Worm (Caenorhabditis elegans) whole organism, young adult: Measurements from ENCODE around the gene snx-13.

Experiments used
- F52B5.7 ChIP-seq: sonication (generic microtip); optimal IDR thresholded peaks from 2 replicates; lab custom pipeline; 2016; ENCODE audit warnings: mild to moderate bottlenecking, missing genetic modification characterization, missing compliant biosample characterization
- Y56A3A.18 ChIP-seq: fragments of 200-800 bp; sonication (Bioruptor generic); IDR thresholded peaks from 2 replicates; pipeline ENCODE4 v1.3.6; 2022; ENCODE audit warnings: missing genetic modification reagents, missing genetic modification characterization, missing compliant biosample characterization
- ceh-79 ChIP-seq: sonication (generic microtip); optimal IDR thresholded peaks from 2 replicates; lab custom pipeline; 2017; ENCODE audit warnings: mild to moderate bottlenecking, missing genetic modification characterization, missing compliant biosample characterization
- lsl-1 ChIP-seq: fragments of 200-800 bp; sonication (Bioruptor generic); optimal IDR thresholded peaks from 2 replicates; lab custom pipeline; 2018; ENCODE audit warnings: mild to moderate bottlenecking, missing genetic modification characterization, moderate library complexity, missing compliant biosample characterization
- nfya-1 ChIP-seq: sonication (generic microtip); optimal IDR thresholded peaks from 2 replicates; lab custom pipeline; 2017; ENCODE audit warnings: antibody characterized with exemption, missing compliant biosample characterization, missing genetic modification characterization, borderline replicate concordance; ENCODE audit not compliant: insufficient read depth
- pha-4 ChIP-seq: fragments of 150-350 bp; sonication (generic microtip); optimal IDR thresholded peaks from 2 replicates; lab custom pipeline; 2014; ENCODE audit warnings: missing biosample characterization, missing genetic modification reagents, missing genetic modification characterization
- sea-2 ChIP-seq: fragments of 200-800 bp; sonication (Bioruptor generic); IDR thresholded peaks from 2 replicates; pipeline ENCODE4 v1.3.6; 2022; ENCODE audit warnings: missing genetic modification characterization, missing compliant biosample characterization
- tbx-9 ChIP-seq: sonication (generic microtip); optimal IDR thresholded peaks from 2 replicates; lab custom pipeline; 2016; ENCODE audit warnings: borderline replicate concordance, missing genetic modification characterization, inconsistent platforms, missing compliant biosample characterization
- tlf-1 ChIP-seq: fragments of 200-800 bp; sonication (Bioruptor generic); optimal IDR thresholded peaks from 2 replicates; lab custom pipeline; 2018; ENCODE audit warnings: mild to moderate bottlenecking, missing genetic modification characterization, missing compliant biosample characterization
- ztf-18 ChIP-seq: sonication (generic microtip); optimal IDR thresholded peaks from 2 replicates; lab custom pipeline; 2016; ENCODE audit warnings: missing genotype, mild to moderate bottlenecking, missing genetic modification characterization, missing compliant biosample characterization
- ztf-3 ChIP-seq: fragments of 200-800 bp; sonication (Bioruptor generic); optimal IDR thresholded peaks from 2 replicates; lab custom pipeline; 2018; ENCODE audit warnings: mild to moderate bottlenecking, missing genetic modification characterization, missing compliant biosample characterization

- TF ChIP-seq ztf-3 (no peak), pha-4 (tag; lab: Kevin White, UChicago) (no peak), F52B5.7 (tag; lab: Kevin White, UChicago) (no peak), sea-2 (GFP tag; lab: Robert Waterston, UW) (no peak), ztf-18 (tag; lab: Kevin White, UChicago) (no peak), lsl-1 (GFP tag; lab: Kevin White, UChicago) (no peak), tbx-9 (no peak), nfya-1 (tag; lab: Kevin White, UChicago) (no peak), Y56A3A.18 (GFP tag; lab: Robert Waterston, UW) (no peak), tlf-1 (GFP tag; lab: Kevin White, UChicago) (no peak), ceh-79 (tag; lab: Kevin White, UChicago) (no peak)
Measured at ce11 chrIV:17084317-17084716, 2.9 kb downstream of the snx-13 start.
